Fruit fly (Drosophila melanogaster): Measurements from ENCODE around the gene Spc105R.

- TF ChIP-seq pan (optimal IDR thresholded peaks at IDR 0.05) = no peak
- no peak for TF ChIP-seq EcR (GFP tag; optimal IDR thresholded peaks at IDR 0.05)
- no peak for TF ChIP-seq Dll (optimal IDR thresholded peaks at IDR 0.05)
- no peak for TF ChIP-seq psq (optimal IDR thresholded peaks at IDR 0.05)
- TF ChIP-seq usp (GFP tag; optimal IDR thresholded peaks at IDR 0.05) = no peak
- no peak for TF ChIP-seq CG8478 (optimal IDR thresholded peaks at IDR 0.05)
These were observed 37.7 kb downstream of the Spc105R start for dm6 chr3L:20837831-20838301.

All from whole organism.